Worm (Caenorhabditis elegans): ENCODE measurements around the gene B0034.7.

The B0034.7 gene

DNA sequence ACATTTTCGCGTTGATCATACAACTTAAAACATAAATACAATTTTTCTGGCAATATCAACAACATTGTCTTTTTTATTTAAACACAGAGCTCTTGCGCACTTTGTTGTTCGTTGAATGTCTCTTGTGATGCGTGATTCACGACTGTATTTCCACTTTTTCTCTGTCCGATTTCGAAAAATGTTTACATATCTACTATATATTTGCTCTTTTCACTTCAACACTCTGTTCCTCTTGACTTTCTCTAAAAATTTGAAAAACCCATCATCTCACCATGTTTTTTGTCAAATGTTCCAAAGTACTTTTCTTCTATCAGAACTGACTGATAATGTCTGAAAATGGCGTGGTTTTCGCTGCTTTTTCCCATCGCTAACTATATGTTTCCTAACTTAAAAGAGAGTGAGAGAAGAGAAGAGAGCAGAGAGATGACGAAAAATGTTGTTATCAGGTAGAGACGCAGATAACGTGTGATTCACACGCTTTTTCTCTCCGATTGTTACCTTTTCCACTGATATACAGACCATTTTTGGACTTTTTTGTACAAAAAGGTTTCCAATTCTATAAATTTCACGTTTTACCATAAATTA lies 49.4 kb upstream of the B0034.7 start (continued):
- no peak for TF ChIP-seq tlp-1 (tag; optimal IDR thresholded peaks at IDR 0.05)
- no peak for TF ChIP-seq vab-15 (tag; optimal IDR thresholded peaks at IDR 0.05)
- TF ChIP-seq unc-62 (GFP tag; optimal IDR thresholded peaks at IDR 0.05) = no peak
- TF ChIP-seq hpl-2 (GFP tag; optimal IDR thresholded peaks at IDR 0.05) = peak; percentile 8
- no peak for TF ChIP-seq efl-1 (optimal IDR thresholded peaks at IDR 0.05)
- no peak for TF ChIP-seq efl-1 (GFP tag; optimal IDR thresholded peaks at IDR 0.05 in 1 of 2)
- TF ChIP-seq ceh-88 (GFP tag; IDR thresholded peaks at IDR 0.05) = no peak
- TF ChIP-seq C34B4.2 (tag; optimal IDR thresholded peaks at IDR 0.05) = no peak
- TF ChIP-seq unc-30 (tag; optimal IDR thresholded peaks at IDR 0.05) = no peak
- TF ChIP-seq hlh-17 (GFP tag; optimal IDR thresholded peaks at IDR 0.05; ENCODE audit: borderline replicate concordance) = no peak
- TF ChIP-seq unc-86 (tag; optimal IDR thresholded peaks at IDR 0.05) = no peak
- no peak for TF ChIP-seq alr-1 (tag; optimal IDR thresholded peaks at IDR 0.05; ENCODE audit: borderline replicate concordance)
- no peak for TF ChIP-seq nhr-19 (GFP tag; conservative IDR thresholded peaks at IDR 0.05)
- no peak for TF ChIP-seq dsc-1 (tag; optimal IDR thresholded peaks at IDR 0.05)
- TF ChIP-seq C16A3.4 (tag; optimal IDR thresholded peaks at IDR 0.05) = no peak
- TF ChIP-seq sup-37 (GFP tag; optimal IDR thresholded peaks at IDR 0.05) = no peak
- TF ChIP-seq mep-1 (tag; optimal IDR thresholded peaks at IDR 0.05) = peak; percentile 11
- TF ChIP-seq nhr-47 (tag; optimal IDR thresholded peaks at IDR 0.05) = no peak
- no peak for TF ChIP-seq rnt-1 (tag; optimal IDR thresholded peaks at IDR 0.05)
- TF ChIP-seq ets-5 (GFP tag; IDR thresholded peaks at IDR 0.05) = no peak
- no peak for TF ChIP-seq mef-2 (tag; optimal IDR thresholded peaks at IDR 0.05)
- TF ChIP-seq elt-3 (tag; optimal IDR thresholded peaks at IDR 0.05) = no peak
- TF ChIP-seq lsy-2 (tag; optimal IDR thresholded peaks at IDR 0.05) = peak in 1 of 2 experiments; percentile 19
- TF ChIP-seq zip-4 (GFP tag; optimal IDR thresholded peaks at IDR 0.05) = no peak
- no peak for TF ChIP-seq nhr-28 (tag; optimal IDR thresholded peaks at IDR 0.05)
- TF ChIP-seq skn-1 (tag; optimal IDR thresholded peaks at IDR 0.05) = no peak
- TF ChIP-seq hlh-4 (tag; optimal IDR thresholded peaks at IDR 0.05) = no peak
- peak; percentile 19 for TF ChIP-seq lin-14 (GFP tag; optimal IDR thresholded peaks at IDR 0.05)
- TF ChIP-seq nhr-12 (tag; optimal IDR thresholded peaks at IDR 0.05) = no peak

DNA sequence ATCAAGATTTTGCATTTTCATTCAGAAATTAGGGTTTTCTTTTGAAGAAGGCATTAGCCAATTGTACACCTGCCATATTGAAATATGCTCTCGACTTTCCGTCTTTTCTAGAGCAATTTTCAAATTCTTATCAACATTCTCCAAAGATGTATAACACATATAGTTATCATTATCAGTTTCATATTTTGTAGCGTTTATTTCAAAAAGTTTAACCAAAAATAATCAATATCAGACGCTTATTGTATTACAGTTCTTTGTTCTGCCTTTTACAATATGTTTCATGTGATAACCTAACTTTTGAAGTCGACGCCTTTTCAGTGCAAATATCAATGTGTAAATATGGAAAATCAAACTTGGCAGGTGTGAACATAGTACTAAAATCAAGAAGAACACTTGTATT lies 47.5 kb upstream of the B0034.7 start:
- TF ChIP-seq unc-62 (GFP tag; optimal IDR thresholded peaks at IDR 0.05) (no peak), elt-2 (tag; optimal IDR thresholded peaks at IDR 0.05) (peak; percentile 65)

DNA sequence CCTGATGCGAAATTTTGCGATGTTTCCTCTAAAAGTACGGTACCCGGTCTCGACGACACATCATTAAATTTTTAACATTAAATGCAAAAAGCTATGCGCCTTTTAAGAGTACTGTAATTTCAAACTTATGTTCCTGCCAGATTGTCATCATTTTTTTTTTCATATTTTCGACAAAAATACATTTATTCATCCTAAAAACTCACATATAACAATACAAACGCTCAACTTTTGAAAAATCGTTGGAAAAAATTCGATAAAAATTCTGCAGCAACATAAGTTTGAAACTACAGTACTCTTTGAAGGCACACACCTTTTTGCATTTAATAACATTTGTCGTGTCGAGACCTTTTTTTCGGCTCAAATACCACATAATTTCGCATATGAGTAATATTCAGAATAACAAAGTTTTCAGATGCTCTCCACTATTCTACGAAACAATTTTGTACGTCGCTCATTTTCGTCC lies 44.4 kb upstream of the B0034.7 start, which contains the start of gene frh-1:
TSS of gene frh-1 (plus strand) at position 413 of the 463 bp plus-strand sequence.
- TF ChIP-seq lin-39 (tag; optimal IDR thresholded peaks at IDR 0.05) = no peak
- TF ChIP-seq F16B12.6 (tag; optimal IDR thresholded peaks at IDR 0.05) = no peak
- TF ChIP-seq ceh-82 (tag; optimal IDR thresholded peaks at IDR 0.05) = no peak
- no peak for TF ChIP-seq hlh-4 (tag; optimal IDR thresholded peaks at IDR 0.05)
- TF ChIP-seq ceh-63 (GFP tag; optimal IDR thresholded peaks at IDR 0.05) = no peak
- TF ChIP-seq lin-13 (GFP tag; optimal IDR thresholded peaks at IDR 0.05) = no peak
- TF ChIP-seq xbp-1 (tag; optimal IDR thresholded peaks at IDR 0.05) = no peak
- no peak for TF ChIP-seq fkh-8 (tag; optimal IDR thresholded peaks at IDR 0.05)
- no peak for TF ChIP-seq pag-3 (tag; optimal IDR thresholded peaks at IDR 0.05; ENCODE audit: borderline replicate concordance, insufficient read depth)
- TF ChIP-seq jun-1 (tag; optimal IDR thresholded peaks at IDR 0.05) = no peak
- no peak for TF ChIP-seq fkh-10 (GFP tag; optimal IDR thresholded peaks at IDR 0.05)
- no peak for TF ChIP-seq ceh-90 (tag; optimal IDR thresholded peaks at IDR 0.05)
- no peak for TF ChIP-seq blmp-1 (tag; optimal IDR thresholded peaks at IDR 0.05)
- no peak for TF ChIP-seq ama-1 (optimal IDR thresholded peaks at IDR 0.05)
- no peak for TF ChIP-seq ces-1 (GFP tag; optimal IDR thresholded peaks at IDR 0.05)
- no peak for TF ChIP-seq mef-2 (tag; optimal IDR thresholded peaks at IDR 0.05)
- TF ChIP-seq mdl-1 (tag; optimal IDR thresholded peaks at IDR 0.05) = no peak
- TF ChIP-seq ceh-88 (GFP tag; IDR thresholded peaks at IDR 0.05) = no peak
- TF ChIP-seq fkh-4 (tag; optimal IDR thresholded peaks at IDR 0.05; ENCODE audit: borderline replicate concordance) = no peak
- TF ChIP-seq fos-1 (tag; optimal IDR thresholded peaks at IDR 0.05) = no peak
